Worm (Caenorhabditis elegans): Measurements from ENCODE around the gene lsy-2.

Gene lsy-2

ce11 chrX:2075169-2075568 is 14.3 kb upstream of the lsy-2 start:
- TF ChIP-seq pqm-1 (tag; optimal IDR thresholded peaks at IDR 0.05) (no peak), unc-39 (tag; optimal IDR thresholded peaks at IDR 0.05) (no peak), zfp-3 (GFP tag; conservative IDR thresholded peaks at IDR 0.05) (no peak), nhr-10 (tag; optimal IDR thresholded peaks at IDR 0.05) (no peak), lin-39 (tag; optimal IDR thresholded peaks at IDR 0.05) (no peak), unc-62 (GFP tag; optimal IDR thresholded peaks at IDR 0.05 in 1 of 2) (peak in 1 of 2 experiments; percentile 36), unc-62 (tag; optimal IDR thresholded peaks at IDR 0.05) (no peak), jun-1 (tag; optimal IDR thresholded peaks at IDR 0.05) (no peak), hlh-30 (tag; optimal IDR thresholded peaks at IDR 0.05; ENCODE audit: insufficient read depth) (peak; percentile 30), nhr-42 (GFP tag; IDR thresholded peaks at IDR 0.05) (no peak), tra-1 (GFP tag; IDR thresholded peaks at IDR 0.05) (no peak)

- TF ChIP-seq hmg-1.1 (GFP tag; IDR thresholded peaks at IDR 0.05) (no peak), aha-1 (tag) (peak; percentile 89)
These were observed 10.7 kb upstream of the lsy-2 start for ce11 chrX:2078822-2079221.

ce11 chrX:2079536-2079935 is 10.0 kb upstream of the lsy-2 start, which contains the start of gene F49H12.4:
Gene F49H12.4 (plus strand): TSS chrX:2079836.
- TF ChIP-seq cey-2 (tag; optimal IDR thresholded peaks at IDR 0.05; ENCODE audit: borderline replicate concordance, insufficient read depth) (no peak), daf-16 (GFP tag; optimal IDR thresholded peaks at IDR 0.05) (no peak), daf-16 (tag; optimal IDR thresholded peaks at IDR 0.05) (no peak), aha-1 (tag) (peak; percentile 44), skn-1 (tag; optimal IDR thresholded peaks at IDR 0.05) (no peak)

- TF ChIP-seq aha-1 (tag) (peak; percentile 70), snpc-1.2 (GFP tag; IDR thresholded peaks at IDR 0.05) (no peak), nhr-6 (tag; optimal IDR thresholded peaks at IDR 0.05) (no peak)
These were observed 5.5 kb upstream of the lsy-2 start, which contains the start of gene F49H12.3 for ce11 chrX:2084019-2084418. Gene F49H12.3 (plus strand): TSS chrX:2084375.

ce11 chrX:2084988-2085387 is 4.5 kb upstream of the lsy-2 start, which contains the start of gene F49H12.2:
Gene F49H12.2 (plus strand): TSS chrX:2085288.
- TF ChIP-seq aha-1 (tag) (peak; percentile 62), arid-1 (GFP tag; conservative IDR thresholded peaks at IDR 0.05) (no peak), mep-1 (tag; optimal IDR thresholded peaks at IDR 0.05) (no peak), ztf-11 (tag; optimal IDR thresholded peaks at IDR 0.05) (no peak), ceh-32 (tag; optimal IDR thresholded peaks at IDR 0.05; ENCODE audit: poor library complexity) (no peak), zfp-3 (GFP tag; conservative IDR thresholded peaks at IDR 0.05) (no peak)

ce11 chrX:2085494-2085893 is 4.0 kb upstream of the lsy-2 start:
- TF ChIP-seq lin-1 (GFP tag; IDR thresholded peaks at IDR 0.05) (no peak), ZK546.5 (tag; optimal IDR thresholded peaks at IDR 0.05) (no peak), snpc-4 (tag; optimal IDR thresholded peaks at IDR 0.05) (no peak)

- no peak for TF ChIP-seq fos-1 (tag; optimal IDR thresholded peaks at IDR 0.05)
- no peak for TF ChIP-seq F49E8.2 (tag; optimal IDR thresholded peaks at IDR 0.05; ENCODE audit: borderline replicate concordance)
- no peak for TF ChIP-seq hlh-11 (tag; optimal IDR thresholded peaks at IDR 0.05)
- peak; percentile 62 for TF ChIP-seq fkh-10 (GFP tag; optimal IDR thresholded peaks at IDR 0.05)
- TF ChIP-seq ces-1 (GFP tag; optimal IDR thresholded peaks at IDR 0.05) = peak; percentile 52
These were observed 1.8 kb upstream of the lsy-2 start for ce11 chrX:2087716-2088115.
